Worm (Caenorhabditis elegans) whole organism, dauer: ENCODE measurements around the gene C47D2.1.

Experiments
- unc-62 ChIP-seq: sonication (generic microtip); optimal IDR thresholded peaks from 2 replicates; lab custom pipeline; 2017; ENCODE audit warnings: missing biosample characterization, missing genetic modification reagents, missing genetic modification characterization

Gene C47D2.1

ce11 chrX:8229221-8229620, 14.4 kb downstream of the C47D2.1 start:
- no peak for TF ChIP-seq unc-62

- TF ChIP-seq unc-62: no peak
Observed at ce11 chrX:8230579-8230978, 15.7 kb downstream of the C47D2.1 start.

ce11 chrX:8231858-8232257, 17.0 kb downstream of the C47D2.1 start, which contains the start of gene K02A6.3:
Gene K02A6.3, minus strand, starts transcription at chrX:8231931.
- TF ChIP-seq unc-62: no peak

- TF ChIP-seq unc-62: no peak
Observed at ce11 chrX:8233554-8233953, 18.7 kb downstream of the C47D2.1 start.

ce11 chrX:8235994-8236393, 21.1 kb downstream of the C47D2.1 start, which contains the start of gene M60.4:
Gene M60.4, minus strand, starts transcription at chrX:8236314.
- TF ChIP-seq unc-62: no peak

ce11 chrX:8236515-8236914, 21.6 kb downstream of the C47D2.1 start:
- no peak for TF ChIP-seq unc-62

- TF ChIP-seq unc-62: no peak
Observed at ce11 chrX:8238639-8239055, 23.8 kb downstream of the C47D2.1 start.

ce11 chrX:8241906-8242305, 27.0 kb downstream of the C47D2.1 start, which contains the start of gene endu-2:
Gene endu-2, plus strand, starts transcription at chrX:8242301.
- no peak for TF ChIP-seq unc-62

- TF ChIP-seq unc-62: no peak
Observed at ce11 chrX:8243116-8243515, 28.3 kb downstream of the C47D2.1 start.

- no peak for TF ChIP-seq unc-62
Observed at ce11 chrX:8246126-8246525, 31.3 kb downstream of the C47D2.1 start, which contains the start of gene kqt-2. Gene kqt-2, minus strand, starts transcription at chrX:8246369.

ce11 chrX:8247088-8247487, 32.2 kb downstream of the C47D2.1 start:
- no peak for TF ChIP-seq unc-62

ce11 chrX:8252293-8252692, 37.4 kb downstream of the C47D2.1 start, which contains the start of gene M60.6:
Gene M60.6, minus strand, starts transcription at chrX:8252458.
- TF ChIP-seq unc-62: no peak

ce11 chrX:8255433-8255832, 40.6 kb downstream of the C47D2.1 start:
- TF ChIP-seq unc-62: no peak

- TF ChIP-seq unc-62: no peak
Observed at ce11 chrX:8257687-8258086, 42.8 kb downstream of the C47D2.1 start.

- no peak for TF ChIP-seq unc-62
Observed at ce11 chrX:8261125-8261684, 46.3 kb downstream of the C47D2.1 start, which contains the start of gene M60.7. Gene M60.7, minus strand, starts transcription at chrX:8261175.

- TF ChIP-seq unc-62: no peak
Observed at ce11 chrX:8262734-8263133, 47.9 kb downstream of the C47D2.1 start.
